Worm (Caenorhabditis elegans): ENCODE results near the gene haf-3.

DNA sequence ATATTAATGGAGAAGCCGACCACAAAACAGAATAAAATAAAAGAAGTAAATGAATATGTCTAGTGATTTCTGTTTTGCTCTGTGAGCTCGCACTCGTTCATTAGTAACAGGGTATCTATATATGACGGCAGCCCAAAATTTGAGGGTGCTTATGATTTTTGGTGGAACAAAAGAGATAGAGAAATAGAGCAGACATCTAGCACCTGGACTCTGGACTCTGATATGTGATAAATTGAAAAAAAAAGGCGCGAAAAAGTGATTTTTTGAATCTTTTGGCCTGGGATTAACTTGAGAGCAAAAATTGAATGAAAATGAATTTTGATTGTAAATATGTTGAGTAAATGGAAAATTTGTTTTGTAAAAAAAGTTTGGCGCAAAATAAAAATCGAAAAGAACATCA, 10.7 kb upstream of the haf-3 start, which contains the start of gene nhr-283:
- TF ChIP-seq mdl-1 (tag; optimal IDR thresholded peaks at IDR 0.05) (no peak), lsy-2 (tag; optimal IDR thresholded peaks at IDR 0.05) (no peak), elt-2 (tag; optimal IDR thresholded peaks at IDR 0.05) (no peak), ceh-82 (tag; optimal IDR thresholded peaks at IDR 0.05) (no peak), nhr-19 (GFP tag; conservative IDR thresholded peaks at IDR 0.05) (no peak), lin-39 (tag; optimal IDR thresholded peaks at IDR 0.05) (no peak), ztf-11 (tag; optimal IDR thresholded peaks at IDR 0.05) (no peak), sup-37 (GFP tag; optimal IDR thresholded peaks at IDR 0.05) (no peak), ama-1 (optimal IDR thresholded peaks at IDR 0.05) (no peak), lin-14 (GFP tag; optimal IDR thresholded peaks at IDR 0.05) (no peak)
